Worm (Caenorhabditis elegans) whole organism, young adult: Measurements from ENCODE around the gene smr-1.

Experiments
- akir-1 ChIP-seq: fragments of 200-800 bp; sonication (Bioruptor generic); optimal IDR thresholded peaks from 2 replicates; lab custom pipeline; 2018; ENCODE audit warnings: mild to moderate bottlenecking, missing genetic modification characterization, moderate library complexity, missing compliant biosample characterization
- ceh-100 ChIP-seq: fragments of 200-800 bp; sonication (Bioruptor generic); IDR thresholded peaks from 2 replicates; pipeline ENCODE4 v1.3.6; 2022; ENCODE audit warnings: missing genetic modification reagents, missing genetic modification characterization, missing compliant biosample characterization
- snpc-4 ChIP-seq, 5 experiments: fragments of 150-350 bp in 1 of 5; sonication (generic microtip) in 4 of 5; optimal IDR thresholded peaks; 2 replicates each; lab custom pipeline; 2014 to 2018; ENCODE audit warnings: missing genetic modification characterization in 5 of 5, missing biosample characterization in 3 of 5, antibody characterized with exemption in 2 of 5, mild to moderate bottlenecking in 2 of 5, missing compliant biosample characterization in 2 of 5, missing genotype in 2 of 5, moderate library complexity in 2 of 5, missing genetic modification reagents in 1 of 5
- somi-1 ChIP-seq: fragments of 200-800 bp; sonication (Bioruptor generic); optimal IDR thresholded peaks from 2 replicates; lab custom pipeline; 2018; ENCODE audit warnings: mild to moderate bottlenecking, missing genetic modification characterization, missing compliant biosample characterization
- ztf-22 ChIP-seq: fragments of 200-800 bp; sonication (Bioruptor generic); optimal IDR thresholded peaks from 2 replicates; lab custom pipeline; 2018; ENCODE audit warnings: mild to moderate bottlenecking, missing genetic modification characterization, moderate library complexity, missing compliant biosample characterization

ce11 chrIII:1144816-1145215 is 1.8 kb downstream of the smr-1 start:
- TF ChIP-seq snpc-4 (GFP tag; optimal IDR thresholded peaks at IDR 0.05; lab: Kevin White, UChicago) (no peak), snpc-4 (tag; optimal IDR thresholded peaks at IDR 0.05; lab: Kevin White, UChicago) (no peak), ztf-22 (GFP tag; lab: Kevin White, UChicago) (no peak), ceh-100 (GFP tag; lab: Robert Waterston, UW) (no peak), somi-1 (GFP tag; lab: Kevin White, UChicago) (no peak), akir-1 (no peak)
